Fruit fly (Drosophila melanogaster): ENCODE results near the gene PolH.

Gene PolH

DNA sequence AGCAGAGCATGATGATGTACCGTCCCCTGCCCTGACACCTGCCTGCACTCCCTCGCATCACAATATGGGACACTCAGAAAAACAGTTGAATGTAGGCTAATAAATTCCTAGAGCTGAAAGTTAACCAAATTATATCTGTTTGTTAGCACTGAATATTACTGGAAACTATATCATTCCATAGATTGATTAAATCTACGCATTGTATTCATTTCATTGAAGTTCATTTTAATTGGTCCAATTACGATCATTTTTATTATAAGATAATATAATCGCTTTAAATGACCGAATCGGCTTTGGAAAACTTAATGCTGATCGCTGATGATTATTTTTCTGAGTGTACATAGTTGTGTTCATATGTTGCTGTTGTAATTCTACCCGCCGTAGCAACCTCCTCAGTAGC lies 23.0 kb downstream of the PolH start:
- TF ChIP-seq CTCF (optimal IDR thresholded peaks at IDR 0.05), result no peak
- no peak for TF ChIP-seq CG8478 (optimal IDR thresholded peaks at IDR 0.05)

DNA sequence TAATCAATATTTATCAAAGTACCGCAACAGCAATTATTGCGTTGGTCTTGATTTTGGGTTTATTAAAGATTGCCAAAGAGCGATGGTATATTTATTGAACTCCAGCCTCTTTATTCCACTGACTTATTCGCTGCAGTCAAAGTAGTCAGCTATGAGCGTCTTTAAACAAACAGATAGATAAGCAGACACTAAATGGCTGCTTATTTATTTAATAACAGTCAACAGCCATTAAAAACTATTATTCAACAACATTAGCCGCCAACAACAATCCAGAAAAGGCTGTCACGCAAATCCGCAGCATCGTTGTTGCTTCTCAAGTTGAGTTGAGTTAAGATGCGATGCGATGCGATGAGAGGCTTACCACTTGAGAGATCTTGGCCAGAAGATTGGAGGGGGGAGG lies 32.8 kb downstream of the PolH start:
- TF ChIP-seq CG8478 (optimal IDR thresholded peaks at IDR 0.05) (no peak), CTCF (optimal IDR thresholded peaks at IDR 0.05) (no peak)

DNA sequence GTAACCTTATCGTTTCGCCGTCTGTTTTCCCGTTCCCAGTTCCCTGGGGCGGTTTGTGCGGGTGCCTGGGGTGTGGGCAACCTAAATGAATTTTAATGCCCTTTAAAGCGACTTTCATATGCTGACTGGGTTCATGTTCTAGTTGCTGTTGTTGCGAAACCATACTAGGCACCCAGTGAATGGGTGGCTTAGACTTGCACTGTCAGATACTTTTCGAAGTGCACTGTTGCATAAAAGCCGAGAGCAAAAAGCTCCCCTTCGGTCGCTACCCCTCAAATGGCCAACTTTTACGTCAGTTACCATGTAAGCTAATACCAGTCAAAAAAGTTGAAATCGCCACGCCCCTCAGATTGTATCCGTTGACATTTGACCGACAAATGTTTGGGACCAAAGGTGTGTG lies 42.1 kb downstream of the PolH start:
- TF ChIP-seq CTCF (optimal IDR thresholded peaks at IDR 0.05) (no peak), CG8478 (optimal IDR thresholded peaks at IDR 0.05) (no peak)

DNA sequence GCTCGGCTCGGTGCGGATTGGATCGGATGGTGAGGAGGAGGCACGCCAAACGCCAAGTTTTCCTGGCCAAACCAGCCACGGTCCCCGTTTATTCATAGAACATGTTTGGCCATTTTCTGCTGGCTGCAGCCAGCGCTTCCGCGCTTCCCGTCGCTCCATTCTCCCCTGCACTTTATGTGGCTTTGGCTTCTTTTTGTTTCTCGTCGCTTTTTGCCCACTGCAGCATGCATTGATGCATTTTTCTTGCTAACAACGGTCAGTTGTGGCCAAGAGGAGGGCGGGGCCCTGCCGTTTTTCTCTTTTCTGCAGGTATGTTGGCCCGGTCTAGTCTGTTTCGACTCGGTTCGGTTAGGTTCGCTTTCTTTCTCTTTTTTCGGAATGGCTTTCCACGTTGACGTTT lies 45.4 kb downstream of the PolH start:
- TF ChIP-seq CTCF (optimal IDR thresholded peaks at IDR 0.05), result no peak
- TF ChIP-seq CG8478 (optimal IDR thresholded peaks at IDR 0.05), result no peak

DNA sequence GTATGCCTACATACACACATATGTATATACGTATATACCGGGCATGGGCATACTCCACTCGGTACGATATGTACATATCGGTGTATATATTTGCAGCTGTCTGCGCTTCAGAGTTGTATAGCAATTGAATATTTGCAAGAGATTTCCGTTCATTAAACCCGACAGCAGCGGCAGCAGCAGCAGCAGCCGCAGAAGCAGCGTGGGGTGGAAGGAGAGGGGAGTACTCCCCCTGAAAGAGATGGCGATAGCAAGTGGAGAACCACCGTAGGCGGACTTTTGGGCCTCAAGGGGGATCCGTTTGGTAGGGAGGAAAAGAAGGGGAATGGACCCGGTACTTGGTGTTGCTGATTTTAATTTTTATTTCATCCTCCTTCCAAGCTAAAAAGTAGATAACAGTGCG lies 46.8 kb downstream of the PolH start:
- TF ChIP-seq CTCF (optimal IDR thresholded peaks at IDR 0.05), result no peak

DNA sequence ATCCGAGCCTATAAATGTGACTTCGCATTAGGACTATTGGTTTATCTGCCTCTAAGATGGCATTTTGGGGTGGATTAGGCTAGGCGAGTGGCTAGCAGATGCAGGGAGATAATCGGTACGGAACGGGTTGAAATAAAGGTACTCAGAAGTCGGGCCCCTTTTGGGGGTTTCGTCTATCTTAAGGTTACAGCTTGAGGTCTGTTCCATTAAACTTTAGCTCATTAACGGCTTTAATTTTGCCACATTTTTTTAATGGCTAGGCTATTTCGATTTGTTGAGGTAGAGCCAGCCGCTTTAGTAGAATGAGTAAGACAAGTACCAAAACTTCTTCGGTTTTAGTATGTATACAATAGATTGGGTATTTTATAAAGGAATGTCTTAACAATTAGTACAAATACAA lies 47.5 kb downstream of the PolH start:
- TF ChIP-seq CG8478 (optimal IDR thresholded peaks at IDR 0.05) (no peak), CTCF (optimal IDR thresholded peaks at IDR 0.05) (no peak)

DNA sequence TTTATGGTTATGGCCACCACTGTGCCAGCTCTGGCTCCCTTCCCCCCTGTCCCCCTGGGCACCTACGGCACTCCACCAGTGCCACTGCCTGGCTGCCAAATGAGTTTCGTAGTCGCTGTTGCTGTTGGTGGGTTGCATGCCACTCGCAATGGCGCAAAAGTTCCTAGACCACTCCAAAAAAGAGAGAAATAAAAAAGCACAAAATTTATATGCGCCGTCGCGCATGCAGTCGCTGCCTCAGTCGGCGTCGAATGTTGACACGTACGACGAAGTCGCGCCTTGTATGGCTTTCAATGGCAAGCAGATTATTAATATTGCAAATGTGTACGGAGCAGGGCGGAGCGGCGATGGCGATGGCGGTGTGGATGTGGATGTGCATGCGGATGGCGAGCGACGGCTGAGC lies 47.9 kb downstream of the PolH start:
- TF ChIP-seq CG8478 (optimal IDR thresholded peaks at IDR 0.05), result no peak
- TF ChIP-seq CTCF (optimal IDR thresholded peaks at IDR 0.05), result no peak

DNA sequence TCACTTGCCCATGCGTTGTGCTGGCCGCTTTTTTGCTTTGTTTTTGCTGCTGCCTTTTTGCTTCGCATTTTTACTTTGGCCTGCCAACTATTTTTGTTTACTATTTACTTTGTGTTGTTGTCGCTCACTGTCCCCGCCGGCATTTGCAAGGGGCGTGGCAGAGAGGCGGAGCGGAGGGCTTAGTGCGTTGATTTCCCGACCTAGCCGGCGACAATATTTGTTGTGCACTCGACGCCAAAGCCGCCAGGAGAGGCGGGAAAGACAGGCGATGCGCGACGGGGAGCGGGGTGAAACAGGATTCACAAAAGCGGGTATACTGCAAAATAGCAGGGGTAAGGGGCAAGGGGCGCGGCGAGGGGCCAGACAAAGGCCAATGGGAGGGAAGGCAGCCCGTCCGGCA lies 48.9 kb downstream of the PolH start:
- TF ChIP-seq CG8478 (optimal IDR thresholded peaks at IDR 0.05) (no peak), CTCF (optimal IDR thresholded peaks at IDR 0.05) (no peak)

DNA sequence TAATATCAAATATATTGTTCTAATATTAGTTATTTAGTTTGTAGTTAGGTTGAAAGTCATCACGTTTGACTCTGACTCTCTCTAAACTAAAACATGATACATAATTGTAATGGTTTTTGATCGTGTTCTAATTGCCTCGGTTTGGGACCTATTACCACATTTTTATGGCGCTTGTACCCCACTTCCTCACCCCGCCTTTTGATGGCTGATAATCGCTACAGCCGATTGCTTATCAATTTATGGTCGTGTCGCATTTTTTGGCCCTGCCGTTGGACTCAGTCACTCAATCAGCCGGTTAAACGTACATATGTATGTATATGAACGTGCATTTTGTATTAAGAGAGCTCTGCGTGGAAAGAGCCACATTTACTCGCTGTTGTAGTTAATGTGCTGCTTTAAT lies 49.4 kb downstream of the PolH start:
- no peak for TF ChIP-seq CG8478 (optimal IDR thresholded peaks at IDR 0.05)
- no peak for TF ChIP-seq CTCF (optimal IDR thresholded peaks at IDR 0.05)

DNA sequence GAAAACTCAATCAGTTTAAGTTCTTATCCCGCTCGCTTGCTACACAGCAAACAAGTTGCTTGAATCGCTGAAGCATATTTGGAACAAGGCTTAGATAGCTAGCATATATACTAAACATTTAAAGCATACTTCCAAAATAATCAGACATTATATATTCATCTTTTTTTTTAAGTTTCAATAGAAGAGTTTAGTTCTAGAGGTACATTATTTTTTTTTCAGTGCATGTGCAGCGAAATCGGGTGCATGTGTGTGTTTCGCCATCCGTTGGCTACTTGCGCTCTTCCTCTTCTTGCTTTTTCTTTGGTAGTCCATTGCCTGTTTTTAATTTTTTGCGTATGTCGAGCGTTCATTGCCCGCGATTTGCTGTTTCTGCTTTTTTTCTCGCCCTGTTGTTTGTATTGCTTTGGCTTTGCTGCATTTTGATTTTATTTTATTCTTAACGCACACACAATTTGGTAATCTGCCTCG lies 50.3 kb downstream of the PolH start:
- no peak for TF ChIP-seq CTCF (optimal IDR thresholded peaks at IDR 0.05)
- TF ChIP-seq CG8478 (optimal IDR thresholded peaks at IDR 0.05), result no peak

DNA sequence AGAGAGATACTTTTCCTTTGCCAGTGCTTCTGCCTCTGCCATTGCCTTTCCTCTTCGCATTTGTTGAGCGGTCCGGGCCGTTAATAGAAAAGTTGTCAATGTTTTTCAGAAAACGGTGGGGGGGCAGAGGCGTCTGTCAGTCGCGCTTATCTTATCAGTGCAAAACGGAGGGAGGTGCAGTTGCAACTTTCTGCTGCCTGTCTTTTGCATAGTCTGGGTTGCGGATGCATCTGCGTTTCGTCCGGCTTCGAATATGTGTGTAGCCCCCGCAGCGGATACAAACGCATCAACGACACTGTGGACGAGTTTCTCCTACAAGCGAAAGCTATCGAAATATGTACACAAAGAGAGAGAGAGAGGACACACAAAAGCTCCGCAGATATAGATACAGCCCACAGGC lies 52.0 kb downstream of the PolH start:
- TF ChIP-seq CG8478 (optimal IDR thresholded peaks at IDR 0.05) (no peak), CTCF (optimal IDR thresholded peaks at IDR 0.05) (no peak)

Measured in S2 (cell line).